Worm (Caenorhabditis elegans) whole organism, L3 larva: ENCODE measurements around the gene F07H5.13.

ENCODE experiments used
- R02D3.7 ChIP-seq: fragments of 150-350 bp; optimal IDR thresholded peaks from 2 replicates; lab custom pipeline; 2014; ENCODE audit warnings: missing biosample characterization, missing genetic modification characterization
- ZK546.5 ChIP-seq: sonication (generic microtip); optimal IDR thresholded peaks from 2 replicates; lab custom pipeline; 2017; ENCODE audit warnings: missing biosample characterization, missing genetic modification characterization
- ama-1 ChIP-seq: fragments of 150-350 bp; optimal IDR thresholded peaks from 2 replicates; lab custom pipeline; 2018
- ceh-16 ChIP-seq: sonication (generic microtip); optimal IDR thresholded peaks from 2 replicates; lab custom pipeline; 2017; ENCODE audit warnings: missing biosample characterization, missing genetic modification characterization
- ceh-28 ChIP-seq: fragments of 150-350 bp; optimal IDR thresholded peaks from 2 replicates; lab custom pipeline; 2014; ENCODE audit warnings: missing biosample characterization, missing genetic modification reagents, missing genetic modification characterization
- ceh-82 ChIP-seq: fragments of 150-350 bp; optimal IDR thresholded peaks from 2 replicates; lab custom pipeline; 2014; ENCODE audit warnings: missing biosample characterization, missing genetic modification characterization
- ceh-9 ChIP-seq: sonication (generic microtip); optimal IDR thresholded peaks from 2 replicates; lab custom pipeline; 2018; ENCODE audit warnings: missing biosample characterization, missing genetic modification characterization
- daf-12 ChIP-seq: fragments of 150-350 bp; optimal IDR thresholded peaks from 2 replicates; lab custom pipeline; 2014; ENCODE audit warnings: missing biosample characterization, missing genetic modification reagents, missing genetic modification characterization
- egl-5 ChIP-seq: fragments of 150-350 bp; optimal IDR thresholded peaks from 2 replicates; lab custom pipeline; 2017; ENCODE audit warnings: missing biosample characterization, missing genetic modification reagents, missing genetic modification characterization, inconsistent platforms
- elt-1 ChIP-seq: fragments of 150-350 bp; optimal IDR thresholded peaks from 2 replicates; lab custom pipeline; 2014; ENCODE audit warnings: missing biosample characterization, missing genetic modification characterization
- elt-2 ChIP-seq: sonication (generic microtip); optimal IDR thresholded peaks from 2 replicates; lab custom pipeline; 2016; ENCODE audit warnings: missing genetic modification reagents, mild to moderate bottlenecking, missing genetic modification characterization, missing compliant biosample characterization
- elt-3 ChIP-seq, 3 experiments: fragments of 150-350 bp in 1 of 3; sonication (generic microtip) in 2 of 3; optimal IDR thresholded peaks; 2 replicates in 2 of 3; 4 replicates in 1 of 3; lab custom pipeline; 2014 to 2017; ENCODE audit warnings: missing biosample characterization in 3 of 3, missing genetic modification characterization in 3 of 3
- eor-1 ChIP-seq, 2 experiments: fragments of 150-350 bp; optimal IDR thresholded peaks; 2 replicates each; lab custom pipeline; 2014 to 2018; ENCODE audit warnings: missing biosample characterization in 2 of 2, missing genetic modification characterization in 2 of 2
- fkh-10 ChIP-seq: sonication (generic microtip); optimal IDR thresholded peaks from 2 replicates; lab custom pipeline; 2017; ENCODE audit warnings: missing biosample characterization, missing genetic modification reagents, missing genetic modification characterization
- fkh-2 ChIP-seq: fragments of 150-350 bp; optimal IDR thresholded peaks from 2 replicates; lab custom pipeline; 2014; ENCODE audit warnings: missing biosample characterization, missing genetic modification reagents, missing genetic modification characterization
- fos-1 ChIP-seq: fragments of 150-350 bp; optimal IDR thresholded peaks from 2 replicates; lab custom pipeline; 2014; ENCODE audit warnings: missing biosample characterization, missing genetic modification characterization
- hmg-11 ChIP-seq: sonication (generic microtip); optimal IDR thresholded peaks from 2 replicates; lab custom pipeline; 2016; ENCODE audit warnings: missing genetic modification characterization, missing compliant biosample characterization
- lin-39 ChIP-seq: fragments of 150-350 bp; optimal IDR thresholded peaks from 2 replicates; lab custom pipeline; 2018; ENCODE audit warnings: missing biosample characterization, missing genetic modification reagents, missing genetic modification characterization
- lsy-12 ChIP-seq: sonication (generic microtip); optimal IDR thresholded peaks from 2 replicates; lab custom pipeline; 2016; ENCODE audit warnings: mild to moderate bottlenecking, missing genetic modification characterization, missing compliant biosample characterization
- mml-1 ChIP-seq: fragments of 150-350 bp; sonication (generic microtip); optimal IDR thresholded peaks from 3 replicates; lab custom pipeline; 2014; ENCODE audit warnings: missing biosample characterization, missing genetic modification characterization
- nfya-1 ChIP-seq: sonication (generic microtip); optimal IDR thresholded peaks from 2 replicates; lab custom pipeline; 2017; ENCODE audit warnings: missing genetic modification characterization, mild to moderate bottlenecking, missing compliant biosample characterization, antibody characterized with exemption, moderate library complexity; ENCODE audit not compliant: insufficient read depth
- nhr-12 ChIP-seq: fragments of 150-350 bp; optimal IDR thresholded peaks from 2 replicates; lab custom pipeline; 2014; ENCODE audit warnings: missing biosample characterization, missing genetic modification characterization
- nhr-23 ChIP-seq: fragments of 150-350 bp; optimal IDR thresholded peaks from 2 replicates; lab custom pipeline; 2014; ENCODE audit warnings: missing biosample characterization, missing genetic modification reagents, missing genetic modification characterization
- nhr-237 ChIP-seq: fragments of 150-350 bp; optimal IDR thresholded peaks from 2 replicates; lab custom pipeline; 2014; ENCODE audit warnings: missing biosample characterization, missing genetic modification characterization
- nhr-25 ChIP-seq: sonication (generic microtip); optimal IDR thresholded peaks from 2 replicates; lab custom pipeline; 2017; ENCODE audit warnings: missing biosample characterization, missing genetic modification characterization
- nhr-28 ChIP-seq: fragments of 150-350 bp; optimal IDR thresholded peaks from 2 replicates; lab custom pipeline; 2014; ENCODE audit warnings: missing biosample characterization, missing genetic modification characterization
- nhr-43 ChIP-seq: sonication (generic microtip); optimal IDR thresholded peaks from 2 replicates; lab custom pipeline; 2016; ENCODE audit warnings: mild to moderate bottlenecking, missing genetic modification characterization, missing compliant biosample characterization; ENCODE audit not compliant: poor library complexity, severe bottlenecking
- nhr-67 ChIP-seq: fragments of 150-350 bp; optimal IDR thresholded peaks from 2 replicates; lab custom pipeline; 2014; ENCODE audit warnings: missing biosample characterization, missing genetic modification characterization
- nhr-77 ChIP-seq: fragments of 150-350 bp; optimal IDR thresholded peaks from 2 replicates; lab custom pipeline; 2014; ENCODE audit warnings: missing biosample characterization, missing genetic modification characterization
- pha-4 ChIP-seq: fragments of 150-350 bp; optimal IDR thresholded peaks from 2 replicates; lab custom pipeline; 2014; ENCODE audit warnings: missing biosample characterization, missing genetic modification reagents, missing genetic modification characterization
- pqm-1 ChIP-seq: fragments of 150-350 bp; optimal IDR thresholded peaks from 2 replicates; lab custom pipeline; 2017; ENCODE audit warnings: missing biosample characterization, missing genetic modification characterization, inconsistent platforms
- sea-2 ChIP-seq: fragments of 150-350 bp; sonication (generic microtip); optimal IDR thresholded peaks from 4 replicates; lab custom pipeline; 2014; ENCODE audit warnings: missing biosample characterization, missing genetic modification reagents, missing genetic modification characterization
- skn-1 ChIP-seq: fragments of 150-350 bp; optimal IDR thresholded peaks from 2 replicates; lab custom pipeline; 2014; ENCODE audit warnings: missing biosample characterization, missing genetic modification characterization
- snpc-4 ChIP-seq: fragments of 150-350 bp; optimal IDR thresholded peaks from 2 replicates; lab custom pipeline; 2014; ENCODE audit warnings: missing biosample characterization, missing genetic modification characterization
- tbx-2 ChIP-seq: sonication (generic microtip); optimal IDR thresholded peaks from 2 replicates; lab custom pipeline; 2016; ENCODE audit warnings: mild to moderate bottlenecking, missing genetic modification characterization, missing compliant biosample characterization
- unc-39 ChIP-seq: sonication (generic microtip); optimal IDR thresholded peaks from 4 replicates; lab custom pipeline; 2017; ENCODE audit warnings: missing biosample characterization, missing genetic modification characterization
- unc-62 ChIP-seq: fragments of 150-350 bp; sonication (generic microtip); optimal IDR thresholded peaks from 4 replicates; lab custom pipeline; 2014; ENCODE audit warnings: missing biosample characterization, missing genetic modification reagents, missing genetic modification characterization
- zag-1 ChIP-seq: fragments of 150-350 bp; optimal IDR thresholded peaks from 2 replicates; lab custom pipeline; 2014; ENCODE audit warnings: missing biosample characterization, missing genetic modification characterization
- ztf-4 ChIP-seq: fragments of 150-350 bp; optimal IDR thresholded peaks from 2 replicates; lab custom pipeline; 2014; ENCODE audit warnings: missing biosample characterization, missing genetic modification characterization

F07H5.13 gene

DNA sequence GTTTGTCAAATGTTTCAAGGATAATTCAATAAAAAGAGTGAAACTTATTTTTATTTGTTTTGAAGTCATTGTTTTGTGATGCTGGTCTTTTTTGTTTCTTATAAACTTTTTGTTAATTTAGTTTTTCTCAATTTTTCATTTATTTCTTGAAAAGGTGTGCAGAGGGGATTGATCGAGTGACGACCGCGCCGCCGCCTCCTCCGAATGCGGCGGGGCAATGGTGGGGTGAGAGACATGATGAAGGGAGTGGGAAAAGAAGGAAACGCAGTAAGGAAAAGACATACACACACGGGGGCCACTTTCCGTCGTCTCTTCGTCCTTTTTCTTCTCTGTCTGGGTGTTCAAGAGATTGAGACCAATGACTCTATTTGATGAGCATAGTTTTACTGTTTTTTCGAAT lies 21.0 kb upstream of the F07H5.13 start:
- TF ChIP-seq pha-4: peak; percentile 44
- peak; percentile 57 for TF ChIP-seq hmg-11 (tag; lab: Kevin White, UChicago)
- peak; percentile 5 for TF ChIP-seq elt-2 (tag; lab: Kevin White, UChicago)
- TF ChIP-seq ceh-82 (tag; lab: Kevin White, UChicago): no peak
- no peak for TF ChIP-seq ZK546.5
- TF ChIP-seq nhr-23 (tag; lab: Kevin White, UChicago): no peak
- no peak for TF ChIP-seq ama-1 (lab: Kevin White, UChicago)
- peak; percentile 18 for TF ChIP-seq pqm-1 (tag; lab: Kevin White, UChicago)
- peak; percentile 26 for TF ChIP-seq nfya-1

DNA sequence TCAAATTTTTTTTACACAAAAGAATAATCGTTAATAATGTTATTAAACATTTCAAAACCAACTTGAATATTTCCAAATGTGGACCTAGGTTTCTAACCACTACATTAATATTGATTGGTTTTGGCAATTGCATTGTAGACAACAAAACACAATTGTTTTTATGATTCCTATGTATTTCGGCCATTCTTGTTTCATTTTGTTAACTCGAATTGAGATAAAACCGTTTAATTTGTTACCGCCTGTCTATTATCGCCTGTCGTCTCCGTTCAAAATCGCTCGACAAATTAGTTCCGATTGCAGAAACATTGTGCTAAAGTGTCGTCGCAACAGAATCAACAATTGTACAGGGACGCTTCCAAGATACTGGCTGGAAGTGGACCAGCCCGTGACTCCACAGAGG lies 19.7 kb upstream of the F07H5.13 start, which contains the start of gene let-19:
Gene let-19 (plus strand): TSS at position 301 of the 400 bp plus-strand sequence.
- TF ChIP-seq lin-39 (tag; lab: Kevin White, UChicago) (no peak), fkh-10 (GFP tag; lab: Kevin White, UChicago) (no peak), pqm-1 (tag; lab: Kevin White, UChicago) (no peak), ceh-9 (tag; lab: Kevin White, UChicago) (no peak), R02D3.7 (no peak)

DNA sequence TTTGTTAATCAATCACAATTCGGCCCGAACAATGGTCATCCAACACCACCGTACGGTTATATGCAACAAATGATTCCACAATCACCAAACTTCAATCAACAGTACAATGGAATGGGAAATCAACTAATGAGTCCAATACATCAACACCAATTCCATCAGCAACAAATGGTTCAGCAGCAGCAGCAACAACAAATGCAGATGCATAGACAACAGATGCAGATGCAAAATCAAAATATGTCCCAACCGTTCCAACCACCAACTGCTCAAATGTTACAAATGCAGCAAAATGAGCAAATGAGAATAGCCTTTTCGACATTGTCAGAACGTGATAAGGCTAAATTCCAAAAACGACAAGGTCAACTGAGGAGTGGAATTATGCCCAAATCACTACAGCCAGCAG lies 13.9 kb upstream of the F07H5.13 start:
- no peak for TF ChIP-seq ztf-4 (tag; lab: Kevin White, UChicago)
- TF ChIP-seq nhr-77 (tag; lab: Kevin White, UChicago): no peak
- TF ChIP-seq R02D3.7: no peak
- TF ChIP-seq fkh-2: no peak
- no peak for TF ChIP-seq tbx-2 (tag; lab: Kevin White, UChicago)

DNA sequence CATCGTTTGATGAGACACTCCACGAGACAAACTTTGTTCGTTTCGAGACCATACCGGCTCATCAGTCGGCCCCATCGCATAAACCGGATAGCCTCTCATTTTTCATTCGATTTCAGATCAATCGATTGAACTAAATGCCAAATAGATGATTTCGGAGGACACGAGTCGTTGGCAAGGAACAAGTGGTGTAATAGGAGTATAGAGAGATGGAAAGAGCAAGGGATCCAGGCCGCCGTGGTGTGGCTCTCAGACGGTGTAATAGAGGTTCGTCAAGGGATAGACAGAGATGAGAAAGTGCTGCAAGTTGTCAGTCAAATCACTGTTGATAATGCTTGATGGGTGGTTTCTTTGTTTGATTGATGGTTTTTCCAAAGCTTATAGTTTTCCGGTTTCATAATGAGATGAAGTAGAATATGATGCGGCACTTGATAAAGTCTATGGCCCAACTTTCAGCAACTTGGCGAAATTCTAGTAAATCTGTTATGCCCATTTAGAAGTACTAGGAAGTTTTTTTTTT lies 6.8 kb upstream of the F07H5.13 start, which contains the start of gene sgn-1:
Gene sgn-1 (minus strand): TSS at position 220 of the 517 bp plus-strand sequence.
- TF ChIP-seq nhr-237 (tag; lab: Kevin White, UChicago) (no peak), daf-12 (tag; lab: Kevin White, UChicago) (no peak), skn-1 (tag; lab: Kevin White, UChicago) (no peak)

DNA sequence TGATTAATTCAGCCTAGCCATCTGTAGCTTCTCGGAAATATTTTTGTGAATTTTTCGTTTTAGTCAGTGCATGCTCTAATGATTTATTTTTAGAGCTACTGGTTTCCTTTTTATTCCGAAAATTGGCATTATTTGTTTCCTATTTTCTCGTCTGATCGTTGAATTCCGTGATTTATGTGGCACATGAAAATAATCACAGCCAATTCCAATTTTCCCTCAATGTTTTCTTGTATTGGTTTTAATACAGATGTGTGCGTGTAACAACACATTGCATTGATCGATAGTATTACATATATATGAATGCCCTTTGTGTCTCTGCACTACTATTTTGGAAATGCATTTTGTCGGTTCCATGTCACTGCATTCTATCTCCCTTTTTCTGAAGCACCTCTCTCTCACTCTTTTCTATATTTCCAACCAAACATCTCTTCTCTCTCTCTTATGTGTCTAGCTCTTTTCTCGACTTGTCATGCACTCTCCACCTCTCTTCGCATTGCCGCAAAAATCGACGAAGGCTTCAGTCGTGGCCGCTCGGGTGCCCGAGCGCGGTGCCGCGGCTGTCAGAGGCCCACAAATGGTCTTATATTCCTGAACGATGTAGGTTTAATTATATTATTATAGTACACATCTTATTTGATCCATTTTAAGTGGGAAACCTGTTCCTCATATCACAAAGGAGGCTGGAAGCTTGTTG lies 6.0 kb upstream of the F07H5.13 start:
- peak; percentile 81 for TF ChIP-seq nfya-1
- peak; percentile 29 for TF ChIP-seq elt-2 (tag; lab: Kevin White, UChicago)
- TF ChIP-seq nhr-237 (tag; lab: Kevin White, UChicago): no peak
- peak; percentile 9 for TF ChIP-seq ceh-28 (tag; lab: Kevin White, UChicago)
- peak; percentile 67 for TF ChIP-seq lin-39 (tag; lab: Kevin White, UChicago)
- no peak for TF ChIP-seq nhr-67 (tag; lab: Kevin White, UChicago)
- TF ChIP-seq mml-1: no peak
- TF ChIP-seq unc-62 (GFP tag; lab: Kevin White, UChicago): no peak
- TF ChIP-seq ceh-9 (tag; lab: Kevin White, UChicago): no peak
- TF ChIP-seq pqm-1 (tag; lab: Kevin White, UChicago): peak; percentile 32
- no peak for TF ChIP-seq zag-1 (tag; lab: Kevin White, UChicago)
- TF ChIP-seq snpc-4 (tag; lab: Kevin White, UChicago): no peak
- no peak for TF ChIP-seq ceh-82 (tag; lab: Kevin White, UChicago)
- no peak for TF ChIP-seq ceh-16
- no peak for TF ChIP-seq nhr-28 (tag; lab: Kevin White, UChicago)
- peak; percentile 94 for TF ChIP-seq ama-1 (lab: Kevin White, UChicago)
- peak; percentile 57 for TF ChIP-seq hmg-11 (tag; lab: Kevin White, UChicago)
- TF ChIP-seq nhr-43 (tag; lab: Kevin White, UChicago): peak; percentile 13
- TF ChIP-seq pha-4: peak; percentile 38
- TF ChIP-seq, all 47 proteins: peak for 9

DNA sequence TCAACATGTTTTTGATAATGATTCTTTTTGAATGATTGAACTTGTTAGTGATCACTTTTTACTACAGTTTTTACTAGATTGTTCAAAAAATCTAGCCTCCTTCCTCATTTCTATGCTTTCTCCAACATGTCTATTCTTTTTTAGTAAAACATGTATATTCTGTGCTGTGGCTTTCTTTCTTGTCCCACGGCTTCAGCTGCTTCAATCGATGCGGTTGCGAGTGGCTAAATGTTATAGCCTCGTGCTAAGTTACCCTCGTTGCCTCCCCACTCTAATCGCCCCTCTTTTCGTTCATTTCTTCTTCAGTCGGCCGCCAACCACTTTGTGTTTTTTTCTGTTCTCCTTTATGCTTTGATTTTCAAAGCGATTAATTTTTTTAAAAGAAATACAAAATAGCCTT lies 4.5 kb upstream of the F07H5.13 start:
- TF ChIP-seq pha-4: no peak
- TF ChIP-seq fkh-2: no peak
- TF ChIP-seq ceh-9 (tag; lab: Kevin White, UChicago): no peak
- no peak for TF ChIP-seq nhr-25 (tag; lab: Kevin White, UChicago)
- TF ChIP-seq sea-2 (GFP tag; lab: Kevin White, UChicago): no peak
- TF ChIP-seq elt-1 (tag; lab: Kevin White, UChicago): no peak
- no peak for TF ChIP-seq fos-1
- TF ChIP-seq egl-5 (tag; lab: Kevin White, UChicago): peak; percentile 25
- TF ChIP-seq nhr-77 (tag; lab: Kevin White, UChicago): no peak
- TF ChIP-seq daf-12 (tag; lab: Kevin White, UChicago): no peak
- no peak for TF ChIP-seq eor-1 (tag; optimal IDR thresholded peaks at IDR 0.05; lab: Kevin White, UChicago)
- TF ChIP-seq ceh-82 (tag; lab: Kevin White, UChicago): no peak
- no peak for TF ChIP-seq lsy-12 (tag; lab: Kevin White, UChicago)
- TF ChIP-seq pqm-1 (tag; lab: Kevin White, UChicago): no peak
- peak; percentile 78 for TF ChIP-seq hmg-11 (tag; lab: Kevin White, UChicago)
- no peak for TF ChIP-seq unc-39 (tag; lab: Kevin White, UChicago)
- TF ChIP-seq unc-62 (GFP tag; lab: Kevin White, UChicago): no peak
- TF ChIP-seq snpc-4 (tag; lab: Kevin White, UChicago): peak; percentile 38
- no peak for TF ChIP-seq ceh-28 (tag; lab: Kevin White, UChicago)
- TF ChIP-seq nfya-1: peak; percentile 55
- TF ChIP-seq elt-3 (tag; optimal IDR thresholded peaks at IDR 0.05; lab: Kevin White, UChicago): no peak
- TF ChIP-seq nhr-12: no peak
- no peak for TF ChIP-seq lin-39 (tag; lab: Kevin White, UChicago)
